Fruit fly (Drosophila melanogaster) whole organism, wandering third instar larva: Measurements from ENCODE around the gene CG32988.

Source experiments
- Abd-B ChIP-seq: fragments of >200 bp; optimal IDR thresholded peaks from 2 replicates; lab custom pipeline; 2017; ENCODE audit warnings: missing biosample characterization, missing genetic modification characterization
- CG32264 ChIP-seq: fragments of 200-800 bp; sonication (Bioruptor generic); optimal IDR thresholded peaks from 2 replicates; lab custom pipeline; 2016; ENCODE audit warnings: missing biosample characterization, missing genetic modification characterization
- CG9705 ChIP-seq: fragments of 200-800 bp; sonication (Bioruptor generic); optimal IDR thresholded peaks from 2 replicates; lab custom pipeline; 2018; ENCODE audit warnings: missing biosample characterization, mild to moderate bottlenecking, missing genetic modification characterization
- CrebA ChIP-seq: fragments of 200-800 bp; sonication (Bioruptor generic); optimal IDR thresholded peaks from 2 replicates; lab custom pipeline; 2016; ENCODE audit warnings: missing biosample characterization, mild to moderate bottlenecking, missing genetic modification characterization, borderline replicate concordance
- Dfd ChIP-seq: fragments of >200 bp; optimal IDR thresholded peaks from 2 replicates; lab custom pipeline; 2017; ENCODE audit warnings: missing biosample characterization, missing genetic modification characterization
- Dif ChIP-seq: fragments of 200-275, 200-300 bp; sonication (Bioruptor generic); optimal IDR thresholded peaks from 2 replicates; lab custom pipeline; 2018; ENCODE audit warnings: missing biosample characterization, missing genetic modification characterization; ENCODE audit not compliant: partially characterized antibody
- GATAd ChIP-seq: sonication (Bioruptor generic); optimal IDR thresholded peaks from 2 replicates; lab custom pipeline; 2016; ENCODE audit warnings: missing biosample characterization, missing genetic modification characterization
- HLH106 ChIP-seq: fragments of 200-800 bp; optimal IDR thresholded peaks from 3 replicates; lab custom pipeline; 2019; ENCODE audit warnings: missing biosample characterization, mild to moderate bottlenecking, missing genetic modification characterization, moderate library complexity
- Hnf4 ChIP-seq: fragments of 200-800 bp; sonication (Bioruptor generic); optimal IDR thresholded peaks from 2 replicates; lab custom pipeline; 2016; ENCODE audit warnings: missing biosample characterization, mild to moderate bottlenecking, missing genetic modification characterization
- Hr78 ChIP-seq: fragments of >200 bp; optimal IDR thresholded peaks from 2 replicates; lab custom pipeline; 2017; ENCODE audit warnings: missing biosample characterization, missing genetic modification characterization
- Hr83 ChIP-seq: fragments of 200-300 bp; sonication (Bioruptor generic); optimal IDR thresholded peaks from 2 replicates; lab custom pipeline; 2016; ENCODE audit warnings: missing biosample characterization, mild to moderate bottlenecking, missing genetic modification characterization, moderate library complexity; ENCODE audit not compliant: poor library complexity, severe bottlenecking
- Jra ChIP-seq: sonication (Bioruptor generic); optimal IDR thresholded peaks from 2 replicates; lab custom pipeline; 2016; ENCODE audit warnings: missing biosample characterization, missing genetic modification characterization
- Mio ChIP-seq: sonication (Bioruptor generic); optimal IDR thresholded peaks from 2 replicates; lab custom pipeline; 2016; ENCODE audit warnings: missing biosample characterization, missing genetic modification characterization
- Myc ChIP-seq: fragments of >200 bp; optimal IDR thresholded peaks from 2 replicates; lab custom pipeline; 2017
- N ChIP-seq: fragments of >200 bp; optimal IDR thresholded peaks from 2 replicates; lab custom pipeline; 2018; ENCODE audit warnings: missing biosample characterization, missing external identifiers, missing genetic modification characterization
- OdsH ChIP-seq: fragments of 200-800 bp; sonication (Bioruptor generic); optimal IDR thresholded peaks from 2 replicates; lab custom pipeline; 2016; ENCODE audit warnings: missing biosample characterization, mild to moderate bottlenecking, missing genetic modification characterization
- Rel ChIP-seq, 2 experiments: fragments of 200-800 bp; sonication (Bioruptor generic) in 1 of 2; optimal IDR thresholded peaks; 2 replicates in 1 of 2; 3 replicates in 1 of 2; lab custom pipeline; 2016 to 2019; ENCODE audit warnings: mild to moderate bottlenecking in 2 of 2, missing biosample characterization in 2 of 2, missing genetic modification characterization in 2 of 2, moderate library complexity in 1 of 2
- Sp1 ChIP-seq: fragments of 200-800 bp; sonication (Bioruptor generic); optimal IDR thresholded peaks from 3 replicates; lab custom pipeline; 2019; ENCODE audit warnings: missing biosample characterization, mild to moderate bottlenecking, missing genetic modification characterization, moderate library complexity
- Vsx2 ChIP-seq: fragments of 200-300, 225-300 bp; sonication (Bioruptor generic); optimal IDR thresholded peaks from 2 replicates; lab custom pipeline; 2018; ENCODE audit warnings: missing biosample characterization, missing genetic modification characterization; ENCODE audit not compliant: partially characterized antibody
- br ChIP-seq: fragments of 200-800 bp; sonication (Bioruptor generic); optimal IDR thresholded peaks from 2 replicates; lab custom pipeline; 2016; ENCODE audit warnings: missing biosample characterization, missing genetic modification characterization
- brk ChIP-seq: fragments of 200-800 bp; sonication (Bioruptor generic); optimal IDR thresholded peaks from 2 replicates; lab custom pipeline; 2016; ENCODE audit warnings: missing biosample characterization, mild to moderate bottlenecking, missing genetic modification characterization
- dl ChIP-seq, 2 experiments: fragments of 175-275, 200-275 bp in 1 of 2; fragments of 200-275 bp in 1 of 2; sonication (Bioruptor generic); optimal IDR thresholded peaks; lab custom pipeline; 2018; ENCODE audit warnings: mild to moderate bottlenecking in 2 of 2, missing biosample characterization in 2 of 2, missing genetic modification characterization in 2 of 2, moderate library complexity in 2 of 2; ENCODE audit not compliant: partially characterized antibody in 2 of 2, insufficient read depth in 1 of 2
- dmrt93B ChIP-seq: fragments of 200-800 bp; sonication (Bioruptor generic); optimal IDR thresholded peaks from 2 replicates; lab custom pipeline; 2018; ENCODE audit warnings: missing biosample characterization, mild to moderate bottlenecking, missing genetic modification characterization
- dsf ChIP-seq: sonication (Bioruptor generic); optimal IDR thresholded peaks from 2 replicates; lab custom pipeline; 2016; ENCODE audit warnings: missing biosample characterization, missing genetic modification characterization, borderline replicate concordance
- ey ChIP-seq: fragments of 200-800 bp; sonication (Bioruptor generic); optimal IDR thresholded peaks from 2 replicates; lab custom pipeline; 2016; ENCODE audit warnings: missing biosample characterization, missing genetic modification characterization
- foxo ChIP-seq, 2 experiments: fragments of 200-800 bp; sonication (Bioruptor generic); optimal IDR thresholded peaks; 2 replicates in 1 of 2; 3 replicates in 1 of 2; lab custom pipeline; 2016 to 2017; ENCODE audit warnings: missing biosample characterization in 2 of 2, missing genetic modification characterization in 2 of 2
- fru ChIP-seq: fragments of 200-800 bp; sonication (Bioruptor generic); optimal IDR thresholded peaks from 3 replicates; lab custom pipeline; 2016; ENCODE audit warnings: missing biosample characterization, mild to moderate bottlenecking, missing genetic modification characterization
- h ChIP-seq: fragments of 200-800 bp; sonication (Bioruptor generic); optimal IDR thresholded peaks from 3 replicates; lab custom pipeline; 2016; ENCODE audit warnings: missing biosample characterization, mild to moderate bottlenecking, missing genetic modification characterization
- jim ChIP-seq: fragments of 175-275, 200-325 bp; sonication (Bioruptor generic); optimal IDR thresholded peaks from 2 replicates; lab custom pipeline; 2016; ENCODE audit warnings: missing biosample characterization, mild to moderate bottlenecking, missing genetic modification characterization
- lola ChIP-seq: fragments of >200 bp; optimal IDR thresholded peaks from 2 replicates; lab custom pipeline; 2017; ENCODE audit warnings: missing biosample characterization, missing genetic modification characterization
- pan ChIP-seq: fragments of >200 bp; optimal IDR thresholded peaks from 2 replicates; lab custom pipeline; 2017
- psq ChIP-seq: fragments of 200-800 bp; sonication (Bioruptor generic); optimal IDR thresholded peaks from 3 replicates; lab custom pipeline; 2017; ENCODE audit warnings: missing biosample characterization, mild to moderate bottlenecking, missing genetic modification characterization, moderate library complexity
- rgr ChIP-seq: fragments of 200-800 bp; sonication (Bioruptor generic); optimal IDR thresholded peaks from 3 replicates; lab custom pipeline; 2016; ENCODE audit warnings: missing biosample characterization, mild to moderate bottlenecking, missing genetic modification characterization
- sage ChIP-seq: fragments of 200-800 bp; sonication (Bioruptor generic); optimal IDR thresholded peaks from 2 replicates; lab custom pipeline; 2016; ENCODE audit warnings: missing biosample characterization, mild to moderate bottlenecking, missing genetic modification characterization
- sv ChIP-seq: fragments of 200-800 bp; sonication (Bioruptor generic); optimal IDR thresholded peaks from 3 replicates; lab custom pipeline; 2016; ENCODE audit warnings: missing biosample characterization, missing genetic modification characterization
- tai ChIP-seq: sonication (Bioruptor generic); optimal IDR thresholded peaks from 2 replicates; lab custom pipeline; 2016; ENCODE audit warnings: missing biosample characterization, missing genetic modification characterization
- usp ChIP-seq: fragments of >200 bp; optimal IDR thresholded peaks from 2 replicates; lab custom pipeline; 2017; ENCODE audit warnings: missing biosample characterization, missing genetic modification characterization
- woc ChIP-seq: sonication (Bioruptor generic); optimal IDR thresholded peaks from 2 replicates; lab custom pipeline; 2016; ENCODE audit warnings: missing biosample characterization, mild to moderate bottlenecking, missing genetic modification characterization

Gene CG32988

dm6 chr2L:8844693-8845092 is 20.0 kb upstream of the CG32988 start:
- TF ChIP-seq tai (GFP tag; lab: Kevin White, UChicago) (no peak), Sp1 (GFP tag; lab: Kevin White, UChicago) (no peak), GATAd (GFP tag; lab: Kevin White, UChicago) (no peak), br (GFP tag; lab: Kevin White, UChicago) (no peak), Hr78 (GFP tag; lab: Kevin White, UChicago) (no peak), fru (GFP tag; lab: Kevin White, UChicago) (no peak), sv (GFP tag; lab: Kevin White, UChicago) (no peak), Dif (GFP tag; lab: Kevin White, UChicago) (no peak), Rel (GFP tag; optimal IDR thresholded peaks at IDR 0.05; lab: Kevin White, UChicago) (no peak), Rel (tag; optimal IDR thresholded peaks at IDR 0.05; lab: Kevin White, UChicago) (no peak), dl (GFP tag; optimal IDR thresholded peaks at IDR 0.05; lab: Kevin White, UChicago; ENCODE audit: insufficient read depth in 1 of 2, partially characterized antibody in 2 of 2) (no peak), lola (no peak), h (GFP tag; lab: Kevin White, UChicago) (no peak), Jra (no peak), CG9705 (no peak), sage (GFP tag; lab: Kevin White, UChicago) (no peak), woc (GFP tag; lab: Kevin White, UChicago) (no peak), N (GFP tag; lab: Kevin White, UChicago) (no peak)

dm6 chr2L:8845931-8846330 is 18.7 kb upstream of the CG32988 start:
- no peak for TF ChIP-seq CG32264 (GFP tag; lab: Kevin White, UChicago)
- no peak for TF ChIP-seq Myc (lab: Kevin White, UChicago)
- peak in 1 of 2 experiments; percentile 66 for TF ChIP-seq foxo (GFP tag; optimal IDR thresholded peaks at IDR 0.05; lab: Kevin White, UChicago)
- TF ChIP-seq Hr83: peak; percentile 89
- TF ChIP-seq Mio (GFP tag; lab: Kevin White, UChicago): peak; percentile 31
- no peak for TF ChIP-seq dmrt93B
- peak; percentile 96 for TF ChIP-seq tai (GFP tag; lab: Kevin White, UChicago)
- peak; percentile 5 for TF ChIP-seq fru (GFP tag; lab: Kevin White, UChicago)
- TF ChIP-seq Jra: peak; percentile 93
- peak; percentile 17 for TF ChIP-seq dsf (GFP tag; lab: Kevin White, UChicago)
- peak; percentile 95 for TF ChIP-seq rgr (GFP tag; lab: Kevin White, UChicago)
- peak; percentile 65 for TF ChIP-seq brk (GFP tag; lab: Kevin White, UChicago)
- peak; percentile 12 for TF ChIP-seq ey (GFP tag; lab: Kevin White, UChicago)
- TF ChIP-seq N (GFP tag; lab: Kevin White, UChicago): no peak
- TF ChIP-seq Sp1 (GFP tag; lab: Kevin White, UChicago): peak; percentile 8
- TF ChIP-seq br (GFP tag; lab: Kevin White, UChicago): peak; percentile 74
- TF ChIP-seq lola: no peak
- TF ChIP-seq Rel (GFP tag; optimal IDR thresholded peaks at IDR 0.05; lab: Kevin White, UChicago): no peak
- TF ChIP-seq Rel (tag; optimal IDR thresholded peaks at IDR 0.05; lab: Kevin White, UChicago): no peak
- TF ChIP-seq Vsx2 (GFP tag; lab: Kevin White, UChicago): no peak
- no peak for TF ChIP-seq jim (GFP tag; lab: Kevin White, UChicago)
- no peak for TF ChIP-seq Dif (GFP tag; lab: Kevin White, UChicago)
- TF ChIP-seq Abd-B: no peak
- peak; percentile 49 for TF ChIP-seq psq (GFP tag; lab: Kevin White, UChicago)
- no peak for TF ChIP-seq pan (lab: Kevin White, UChicago)
- peak; percentile 82 for TF ChIP-seq sv (GFP tag; lab: Kevin White, UChicago)
- no peak for TF ChIP-seq usp (GFP tag; lab: Kevin White, UChicago)
- no peak for TF ChIP-seq CrebA (GFP tag; lab: Kevin White, UChicago)
- TF ChIP-seq Dfd: no peak
- peak; percentile 90 for TF ChIP-seq OdsH (GFP tag; lab: Kevin White, UChicago)
- TF ChIP-seq sage (GFP tag; lab: Kevin White, UChicago): no peak
- TF ChIP-seq HLH106 (tag; lab: Kevin White, UChicago): no peak
- TF ChIP-seq h (GFP tag; lab: Kevin White, UChicago): peak; percentile 45
- TF ChIP-seq Hnf4 (GFP tag; lab: Kevin White, UChicago): peak; percentile 89
- TF ChIP-seq woc (GFP tag; lab: Kevin White, UChicago): no peak
- no peak for TF ChIP-seq dl (GFP tag; optimal IDR thresholded peaks at IDR 0.05; lab: Kevin White, UChicago; ENCODE audit: insufficient read depth in 1 of 2, partially characterized antibody in 2 of 2)
- TF ChIP-seq Hr78 (GFP tag; lab: Kevin White, UChicago): no peak
- no peak for TF ChIP-seq CG9705
- peak; percentile 70 for TF ChIP-seq GATAd (GFP tag; lab: Kevin White, UChicago)
